Worm (Caenorhabditis elegans) whole organism, early embryonic: ENCODE measurements around the gene F36H12.3.
"Not testable (repeated sequence)": the region's sequence is repeated elsewhere in the genome, so short reads cannot be mapped to it uniquely, and the experiment has no call there.

ENCODE experiments used
- B0310.2 ChIP-seq: sonication (generic microtip); optimal IDR thresholded peaks from 2 replicates; lab custom pipeline; 2016; ENCODE audit warnings: mild to moderate bottlenecking, missing genetic modification characterization, missing compliant biosample characterization
- F13C5.2 ChIP-seq: sonication (generic microtip); optimal IDR thresholded peaks from 2 replicates; lab custom pipeline; 2017; ENCODE audit warnings: mild to moderate bottlenecking, missing genetic modification characterization, inconsistent platforms, missing compliant biosample characterization
- ama-1 ChIP-seq: fragments of 150-350 bp; optimal IDR thresholded peaks from 2 replicates; lab custom pipeline; 2014
- ceh-13 ChIP-seq: fragments of 200-800 bp; sonication (Bioruptor generic); optimal IDR thresholded peaks from 2 replicates; lab custom pipeline; 2018; ENCODE audit warnings: mild to moderate bottlenecking, missing genetic modification characterization, missing compliant biosample characterization
- flt-1 ChIP-seq: fragments of 200-800 bp; sonication (Bioruptor generic); IDR thresholded peaks from 2 replicates; pipeline ENCODE4 v1.3.6; 2022; ENCODE audit warnings: missing genetic modification characterization, missing compliant biosample characterization
- hmbx-1 ChIP-seq: sonication (generic microtip); optimal IDR thresholded peaks from 2 replicates; lab custom pipeline; 2016; ENCODE audit warnings: mild to moderate bottlenecking, missing genetic modification characterization, missing compliant biosample characterization
- hmg-4 ChIP-seq: fragments of 200-800 bp; sonication (Bioruptor generic); optimal IDR thresholded peaks from 2 replicates; lab custom pipeline; 2018; ENCODE audit warnings: mild to moderate bottlenecking, missing genetic modification characterization, missing compliant biosample characterization
- hnd-1 ChIP-seq: sonication (generic microtip); optimal IDR thresholded peaks from 2 replicates; lab custom pipeline; 2016; ENCODE audit warnings: missing genetic modification characterization, missing compliant biosample characterization
- pes-1 ChIP-seq: fragments of 200-800 bp; sonication (Bioruptor generic); IDR thresholded peaks from 2 replicates; pipeline ENCODE4 v1.3.6; 2022; ENCODE audit warnings: missing genetic modification reagents, missing genetic modification characterization, missing compliant biosample characterization
- scrt-1 ChIP-seq: fragments of 200-800 bp; sonication (Bioruptor generic); IDR thresholded peaks from 2 replicates; pipeline ENCODE4 v1.3.6; 2022; ENCODE audit warnings: missing genetic modification characterization, missing compliant biosample characterization
- tbx-11 ChIP-seq: fragments of 200-800 bp; sonication (Bioruptor generic); IDR thresholded peaks from 2 replicates; pipeline ENCODE4 v1.3.6; 2022; ENCODE audit warnings: missing genetic modification characterization, missing compliant biosample characterization
- tra-4 ChIP-seq: sonication (generic microtip); optimal IDR thresholded peaks from 2 replicates; lab custom pipeline; 2017; ENCODE audit warnings: missing genetic modification characterization, missing compliant biosample characterization

DNA sequence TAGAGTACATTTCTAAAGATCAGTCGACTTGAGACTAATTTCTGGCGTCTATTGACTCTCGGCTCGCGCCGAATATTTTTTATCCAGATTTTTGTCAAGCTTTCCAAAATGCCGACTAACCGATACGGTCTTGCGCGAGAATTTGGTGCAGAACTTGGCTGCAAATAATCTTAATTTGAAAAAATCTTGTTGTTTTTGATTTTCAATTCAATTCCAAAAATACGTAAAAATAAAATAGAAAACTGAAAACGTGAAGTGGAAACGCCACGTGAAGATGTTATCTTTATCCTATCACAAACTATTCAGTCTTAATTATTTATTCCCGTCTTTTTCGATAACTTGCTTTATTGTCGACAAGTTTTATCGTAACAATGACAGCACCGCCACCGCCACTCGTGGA lies 14.2 kb upstream of the F36H12.3 start, which contains the start of gene ttbk-2.1:
- not testable (repeated sequence) for TF ChIP-seq hmbx-1 (tag; lab: Kevin White, UChicago); ama-1 (lab: Kevin White, UChicago); F13C5.2 (tag; lab: Kevin White, UChicago); flt-1 (GFP tag; lab: Robert Waterston, UW); hnd-1 (tag; lab: Kevin White, UChicago); scrt-1 (GFP tag; lab: Robert Waterston, UW); ceh-13; pes-1 (GFP tag; lab: Robert Waterston, UW); hmg-4 (GFP tag; lab: Kevin White, UChicago); tra-4 (tag; lab: Kevin White, UChicago); B0310.2 (tag; lab: Kevin White, UChicago); tbx-11
